Fruit fly (Drosophila melanogaster): ENCODE results near the gene Jig.
A peak's percentile ranks its signal among the peaks of the same experiment; 100 is the strongest.

- TF ChIP-seq D19A (tag; optimal IDR thresholded peaks at IDR 0.05) (peak; percentile 93), CG7556 (GFP tag; optimal IDR thresholded peaks at IDR 0.05) (peak; percentile 94), lola (GFP tag; optimal IDR thresholded peaks at IDR 0.05) (peak in 1 of 3 experiments; percentile 99), danr (GFP tag; IDR thresholded peaks at IDR 0.05) (peak; percentile 60; the same call in 1 of the 2 replicates), CG12769 (tag; optimal IDR thresholded peaks at IDR 0.05) (no peak), CG10543 (GFP tag; optimal IDR thresholded peaks at IDR 0.05) (peak; percentile 28), Hr78 (GFP tag; optimal IDR thresholded peaks at IDR 0.05) (peak in 1 of 2 experiments; percentile 85), Rx (GFP tag; IDR thresholded peaks at IDR 0.05) (no peak), Sox102F (GFP tag; optimal IDR thresholded peaks at IDR 0.05) (peak; percentile 88), Optix (GFP tag; IDR thresholded peaks at IDR 0.05) (no peak), CG6654 (GFP tag; optimal IDR thresholded peaks at IDR 0.05) (peak; percentile 62), CG8359 (GFP tag; optimal IDR thresholded peaks at IDR 0.05; ENCODE audit: borderline replicate concordance) (peak; percentile 77), CG6689 (GFP tag; IDR thresholded peaks at IDR 0.05) (peak; percentile 85), caup (GFP tag; optimal IDR thresholded peaks at IDR 0.05; ENCODE audit: severe bottlenecking) (peak; percentile 26)
Observed at dm6 chr3R:14590753-14591535, 30.2 kb downstream of the Jig start.
